Fruit fly (Drosophila melanogaster) whole organism, embryonic: Measurements from ENCODE around the gene CG14442.
A peak's percentile ranks its signal among the peaks of the same experiment; 100 is the strongest.

Source experiments
- Bdp1 ChIP-seq: fragments of 200-800 bp; sonication (Bioruptor generic); optimal IDR thresholded peaks from 3 replicates; lab custom pipeline; 2016; ENCODE audit warnings: missing biosample characterization, missing genetic modification characterization
- CG10274 ChIP-seq: fragments of 200-800 bp; sonication (Bioruptor generic); optimal IDR thresholded peaks from 3 replicates; lab custom pipeline; 2017; ENCODE audit warnings: missing biosample characterization, mild to moderate bottlenecking, missing genetic modification characterization
- CG10462 ChIP-seq: fragments of 200-800 bp; sonication (Bioruptor generic); optimal IDR thresholded peaks from 2 replicates; lab custom pipeline; 2016; ENCODE audit warnings: missing biosample characterization, missing genetic modification characterization
- CG10979 ChIP-seq: fragments of 200-800 bp; sonication (Bioruptor generic); optimal IDR thresholded peaks from 2 replicates; lab custom pipeline; 2018; ENCODE audit warnings: missing biosample characterization, mild to moderate bottlenecking, missing genetic modification characterization, moderate library complexity
- CG11093 ChIP-seq: fragments of 200-800 bp; sonication (Bioruptor generic); IDR thresholded peaks from 3 replicates; pipeline ENCODE4 v1.3.6; 2022; ENCODE audit warnings: missing biosample characterization, missing genetic modification characterization
- CG11247 ChIP-seq: fragments of 200-800 bp; sonication (Bioruptor generic); IDR thresholded peaks from 2 replicates; pipeline ENCODE4 v1.3.6; 2022; ENCODE audit warnings: missing biosample characterization, missing genetic modification characterization
- CG12769 ChIP-seq: fragments of 200-800 bp; sonication (Bioruptor generic); optimal IDR thresholded peaks from 2 replicates; lab custom pipeline; 2019; ENCODE audit warnings: missing biosample characterization, mild to moderate bottlenecking, missing genetic modification characterization, moderate library complexity
- CG13775 ChIP-seq: fragments of 200-800 bp; sonication (Bioruptor generic); optimal IDR thresholded peaks from 3 replicates; lab custom pipeline; 2017; ENCODE audit warnings: missing biosample characterization, mild to moderate bottlenecking, missing genetic modification characterization
- CG14441 ChIP-seq: fragments of 200-800 bp; sonication (Bioruptor generic); IDR thresholded peaks from 2 replicates; pipeline ENCODE4 v1.3.6; 2022; ENCODE audit warnings: missing biosample characterization, missing genetic modification characterization
- CG1647 ChIP-seq: fragments of 200-800 bp; sonication (Bioruptor generic); optimal IDR thresholded peaks from 3 replicates; lab custom pipeline; 2016; ENCODE audit warnings: missing biosample characterization, missing genetic modification characterization
- CG16813 ChIP-seq: fragments of 200-800 bp; sonication (Bioruptor generic); IDR thresholded peaks from 3 replicates; pipeline ENCODE4 v1.3.6; 2022; ENCODE audit warnings: missing biosample characterization, missing genetic modification characterization; ENCODE audit not compliant: partially characterized antibody
- CG17361 ChIP-seq: fragments of 200-800 bp; sonication (Bioruptor generic); IDR thresholded peaks from 3 replicates; pipeline ENCODE4 v1.3.6; 2022; ENCODE audit warnings: missing biosample characterization, missing genetic modification characterization
- CG17829 ChIP-seq: fragments of 200-800 bp; optimal IDR thresholded peaks from 2 replicates; lab custom pipeline; 2019; ENCODE audit warnings: missing biosample characterization, mild to moderate bottlenecking, missing genetic modification characterization, moderate library complexity
- CG18764 ChIP-seq: fragments of 200-800 bp; sonication (Bioruptor generic); optimal IDR thresholded peaks from 3 replicates; lab custom pipeline; 2016; ENCODE audit warnings: missing biosample characterization, missing genetic modification characterization
- CG32767 ChIP-seq: fragments of 200-800 bp; sonication (Bioruptor generic); IDR thresholded peaks from 2 replicates; pipeline ENCODE4 v1.3.6; 2022; ENCODE audit warnings: missing biosample characterization, missing genetic modification characterization
- CG34224 ChIP-seq: fragments of 200-800 bp; sonication (Bioruptor generic); IDR thresholded peaks from 3 replicates; pipeline ENCODE4 v1.3.6; 2022; ENCODE audit warnings: missing biosample characterization, missing genetic modification characterization; ENCODE audit not compliant: partially characterized antibody
- CG6683 ChIP-seq: fragments of 200-800 bp; sonication (Bioruptor generic); optimal IDR thresholded peaks from 2 replicates; lab custom pipeline; 2017; ENCODE audit warnings: missing biosample characterization, mild to moderate bottlenecking, missing genetic modification characterization, missing genetic modification reagents
- CG8089 ChIP-seq: fragments of 200-800 bp; sonication (Bioruptor generic); optimal IDR thresholded peaks from 3 replicates; lab custom pipeline; 2016; ENCODE audit warnings: missing biosample characterization, missing genetic modification characterization
- CG8765 ChIP-seq: fragments of 200-800 bp; sonication (Bioruptor generic); IDR thresholded peaks from 2 replicates; pipeline ENCODE4 v1.3.6; 2022; ENCODE audit warnings: missing biosample characterization, missing genetic modification characterization
- CG9609 ChIP-seq: fragments of 200-800 bp; sonication (Bioruptor generic); optimal IDR thresholded peaks from 3 replicates; lab custom pipeline; 2016; ENCODE audit warnings: missing biosample characterization, missing genetic modification characterization
- Chrac-16 ChIP-seq: fragments of 200-800 bp; sonication (Bioruptor generic); optimal IDR thresholded peaks from 3 replicates; lab custom pipeline; 2016; ENCODE audit warnings: missing biosample characterization, missing genetic modification characterization
- CkIIα-i1 ChIP-seq: fragments of 200-800 bp; sonication (Bioruptor generic); IDR thresholded peaks from 2 replicates; pipeline ENCODE4 v1.3.6; 2022; ENCODE audit warnings: missing biosample characterization, missing genetic modification characterization
- Fer1 ChIP-seq: fragments of 200-800 bp; sonication (Bioruptor generic); optimal IDR thresholded peaks from 2 replicates; lab custom pipeline; 2017; ENCODE audit warnings: missing biosample characterization, mild to moderate bottlenecking, missing genetic modification characterization
- Gug ChIP-seq: fragments of 200-800 bp; sonication (Bioruptor generic); IDR thresholded peaks from 4 replicates; pipeline ENCODE4 v1.3.6; 2022; ENCODE audit warnings: missing biosample characterization, missing genetic modification characterization
- HLH3B ChIP-seq: fragments of 200-800 bp; sonication (Bioruptor generic); IDR thresholded peaks from 2 replicates; pipeline ENCODE4 v1.3.6; 2022; ENCODE audit warnings: missing biosample characterization, missing genetic modification characterization
- Hey ChIP-seq: fragments of 200-800 bp; sonication (Bioruptor generic); optimal IDR thresholded peaks from 3 replicates; lab custom pipeline; 2018; ENCODE audit warnings: missing biosample characterization, mild to moderate bottlenecking, missing genetic modification characterization
- Mrtf ChIP-seq: fragments of 200-800 bp; sonication (Bioruptor generic); IDR thresholded peaks from 3 replicates; pipeline ENCODE4 v1.3.6; 2022; ENCODE audit warnings: missing biosample characterization, missing genetic modification characterization
- Myb ChIP-seq: fragments of 200-800 bp; sonication (Bioruptor generic); optimal IDR thresholded peaks from 2 replicates; lab custom pipeline; 2016; ENCODE audit warnings: missing biosample characterization, missing genetic modification characterization
- Nf-YA ChIP-seq: fragments of 200-800 bp; sonication (Bioruptor generic); IDR thresholded peaks from 2 replicates; pipeline ENCODE4 v1.3.6; 2022; ENCODE audit warnings: missing biosample characterization, missing genetic modification characterization
- Oli ChIP-seq: fragments of 200-800 bp; sonication (Bioruptor generic); optimal IDR thresholded peaks from 2 replicates; lab custom pipeline; 2018; ENCODE audit warnings: missing biosample characterization, mild to moderate bottlenecking, missing genetic modification characterization, moderate library complexity
- PHDP ChIP-seq: fragments of 200-800 bp; sonication (Bioruptor generic); optimal IDR thresholded peaks from 3 replicates; lab custom pipeline; 2018; ENCODE audit warnings: missing biosample characterization, mild to moderate bottlenecking, missing genetic modification characterization, moderate library complexity
- Poxn ChIP-seq: fragments of 200-800 bp; sonication (Bioruptor generic); IDR thresholded peaks from 2 replicates; pipeline ENCODE4 v1.3.6; 2022; ENCODE audit warnings: missing biosample characterization, missing genetic modification characterization
- Scr ChIP-seq: fragments of 200-800 bp; sonication (Bioruptor generic); IDR thresholded peaks from 2 replicates; pipeline ENCODE4 v1.3.6; 2022; ENCODE audit warnings: missing biosample characterization, missing genetic modification characterization; ENCODE audit not compliant: partially characterized antibody
- Sox100B ChIP-seq: fragments of 200-800 bp; sonication (Bioruptor generic); optimal IDR thresholded peaks from 3 replicates; lab custom pipeline; 2018; ENCODE audit warnings: missing biosample characterization, mild to moderate bottlenecking, missing genetic modification characterization
- Vsx1 ChIP-seq: fragments of 200-800 bp; sonication (Bioruptor generic); optimal IDR thresholded peaks from 2 replicates; lab custom pipeline; 2017; ENCODE audit warnings: missing biosample characterization, mild to moderate bottlenecking, missing genetic modification characterization, missing genetic modification reagents
- Xbp1 ChIP-seq: fragments of 200-800 bp; sonication (Bioruptor generic); optimal IDR thresholded peaks from 3 replicates; lab custom pipeline; 2016; ENCODE audit warnings: missing biosample characterization, mild to moderate bottlenecking, missing genetic modification characterization
- Xrp1 ChIP-seq: fragments of 200-800 bp; sonication (Bioruptor generic); IDR thresholded peaks from 2 replicates; pipeline ENCODE4 v1.3.6; 2022; ENCODE audit warnings: missing biosample characterization, missing genetic modification characterization
- YL-1 ChIP-seq: fragments of 200-800 bp; sonication (Bioruptor generic); optimal IDR thresholded peaks from 3 replicates; lab custom pipeline; 2017; ENCODE audit warnings: missing biosample characterization, mild to moderate bottlenecking, missing genetic modification characterization
- cato ChIP-seq: fragments of 200-800 bp; sonication (Bioruptor generic); optimal IDR thresholded peaks from 2 replicates; lab custom pipeline; 2016; ENCODE audit warnings: missing biosample characterization, missing genetic modification characterization, borderline replicate concordance
- crc ChIP-seq: fragments of 200-800 bp; sonication (Bioruptor generic); optimal IDR thresholded peaks from 2 replicates; lab custom pipeline; 2016; ENCODE audit warnings: missing biosample characterization, missing genetic modification characterization
- fd64A ChIP-seq: fragments of 200-800 bp; sonication (Bioruptor generic); optimal IDR thresholded peaks from 3 replicates; lab custom pipeline; 2018; ENCODE audit warnings: missing biosample characterization, mild to moderate bottlenecking, missing genetic modification characterization
- fu2 ChIP-seq: fragments of 200-800 bp; sonication (Bioruptor generic); optimal IDR thresholded peaks from 2 replicates; lab custom pipeline; 2016; ENCODE audit warnings: missing biosample characterization, missing genetic modification characterization
- gro ChIP-seq: fragments of 200-800 bp; sonication (Bioruptor generic); optimal IDR thresholded peaks from 2 replicates; lab custom pipeline; 2016; ENCODE audit warnings: missing biosample characterization, missing genetic modification characterization
- ind ChIP-seq: fragments of 200-800 bp; sonication (Bioruptor generic); optimal IDR thresholded peaks from 3 replicates; lab custom pipeline; 2016; ENCODE audit warnings: missing biosample characterization, missing genetic modification characterization
- kah ChIP-seq: fragments of 200-800 bp; sonication (Bioruptor generic); optimal IDR thresholded peaks from 2 replicates; lab custom pipeline; 2018; ENCODE audit warnings: missing biosample characterization, mild to moderate bottlenecking, missing genetic modification characterization
- pzg ChIP-seq: fragments of 200-800 bp; sonication (Bioruptor generic); optimal IDR thresholded peaks from 3 replicates; lab custom pipeline; 2018; ENCODE audit warnings: missing biosample characterization, mild to moderate bottlenecking, missing genetic modification characterization, moderate library complexity
- run ChIP-seq: fragments of 200-800 bp; sonication (Bioruptor generic); optimal IDR thresholded peaks from 3 replicates; lab custom pipeline; 2018; ENCODE audit warnings: missing biosample characterization, mild to moderate bottlenecking, missing genetic modification characterization
- sens ChIP-seq: fragments of 200-800 bp; sonication (Bioruptor generic); peaks from one replicate; lab custom pipeline; 2016; ENCODE audit warnings: missing biosample characterization, missing genetic modification characterization
- sim ChIP-seq: fragments of 200-800 bp; sonication (Bioruptor generic); IDR thresholded peaks from 2 replicates; pipeline ENCODE4 v1.3.6; 2022; ENCODE audit warnings: missing biosample characterization, missing genetic modification characterization
- sob ChIP-seq: fragments of 200-800 bp; sonication (Bioruptor generic); IDR thresholded peaks from 2 replicates; pipeline ENCODE4 v1.3.6; 2022; ENCODE audit warnings: missing biosample characterization, missing genetic modification characterization
- tna ChIP-seq: fragments of 200-800 bp; sonication (Bioruptor generic); IDR thresholded peaks from 2 replicates; pipeline ENCODE4 v1.3.6; 2022; ENCODE audit warnings: missing biosample characterization, missing genetic modification characterization; ENCODE audit not compliant: partially characterized antibody
- z ChIP-seq: fragments of 200-800 bp; sonication (Bioruptor generic); IDR thresholded peaks from 3 replicates; pipeline ENCODE4 v1.3.6; 2022; ENCODE audit warnings: missing biosample characterization, missing genetic modification characterization
- zen ChIP-seq: fragments of 200-800 bp; sonication (Bioruptor generic); optimal IDR thresholded peaks from 3 replicates; lab custom pipeline; 2018; ENCODE audit warnings: missing biosample characterization, mild to moderate bottlenecking, missing genetic modification characterization, moderate library complexity

The CG14442 gene

dm6 chrX:6661392-6661837 is 33.4 kb downstream of the CG14442 start, which contains the start of the genes CG3224 and Ctr1A (continued):
- TF ChIP-seq PHDP (tag; lab: Kevin White, UChicago), result no peak
- no peak for TF ChIP-seq fd64A (GFP tag; lab: Kevin White, UChicago)
- no peak for TF ChIP-seq Nf-YA
- TF ChIP-seq CG11093 (GFP tag; lab: Robert Waterston, UW), result no peak
- no peak for TF ChIP-seq CG10462 (GFP tag; lab: Kevin White, UChicago)
- TF ChIP-seq sens, result peak; percentile 32
- TF ChIP-seq CG8089 (GFP tag; lab: Kevin White, UChicago), result no peak
- no peak for TF ChIP-seq CG18764
- TF ChIP-seq CG14441 (GFP tag; lab: Robert Waterston, UW), result no peak
- TF ChIP-seq sob, result no peak
- no peak for TF ChIP-seq Xrp1 (GFP tag; lab: Robert Waterston, UW)
- TF ChIP-seq kah (GFP tag; lab: Kevin White, UChicago), result no peak
- no peak for TF ChIP-seq z (GFP tag; lab: Robert Waterston, UW)
- peak; percentile 64 for TF ChIP-seq YL-1 (GFP tag; lab: Kevin White, UChicago)
- no peak for TF ChIP-seq CG13775 (GFP tag; lab: Kevin White, UChicago)
- TF ChIP-seq Oli (tag; lab: Kevin White, UChicago), result no peak
- TF ChIP-seq Myb (GFP tag; lab: Kevin White, UChicago), result no peak
- no peak for TF ChIP-seq Chrac-16
- no peak for TF ChIP-seq Bdp1 (GFP tag; lab: Kevin White, UChicago)
- no peak for TF ChIP-seq Gug (GFP tag; lab: Robert Waterston, UW)
- peak; percentile 45 for TF ChIP-seq Scr (GFP tag; lab: Robert Waterston, UW)
- TF ChIP-seq CG16813 (GFP tag; lab: Robert Waterston, UW), result no peak
- no peak for TF ChIP-seq crc (GFP tag; lab: Kevin White, UChicago)
- TF ChIP-seq CG10274 (GFP tag; lab: Kevin White, UChicago), result no peak
- no peak for TF ChIP-seq fu2 (GFP tag; lab: Kevin White, UChicago)
- no peak for TF ChIP-seq cato (GFP tag; lab: Kevin White, UChicago)
- no peak for TF ChIP-seq CG12769 (tag; lab: Kevin White, UChicago)
- no peak for TF ChIP-seq CG9609 (GFP tag; lab: Kevin White, UChicago)
- no peak for TF ChIP-seq sim (GFP tag; lab: Robert Waterston, UW)
- no peak for TF ChIP-seq CG1647 (GFP tag; lab: Kevin White, UChicago)
- TF ChIP-seq CkIIα-i1 (GFP tag; lab: Robert Waterston, UW), result no peak
- no peak for TF ChIP-seq CG32767 (GFP tag; lab: Robert Waterston, UW)
- no peak for TF ChIP-seq Xbp1
- TF ChIP-seq Vsx1 (GFP tag; lab: Kevin White, UChicago), result no peak
- no peak for TF ChIP-seq HLH3B
- TF ChIP-seq CG10979 (tag; lab: Kevin White, UChicago), result no peak
- TF ChIP-seq Hey (tag; lab: Kevin White, UChicago), result no peak
- TF ChIP-seq CG6683 (GFP tag; lab: Kevin White, UChicago), result no peak
- no peak for TF ChIP-seq Fer1 (GFP tag; lab: Kevin White, UChicago)
- TF ChIP-seq tna (GFP tag; lab: Robert Waterston, UW), result no peak
- peak; percentile 21; the same call in 1 of the 3 replicates for TF ChIP-seq CG17361
- TF ChIP-seq gro, result no peak
- no peak for TF ChIP-seq ind (GFP tag; lab: Kevin White, UChicago)
- no peak for TF ChIP-seq CG11247
- TF ChIP-seq zen (tag; lab: Kevin White, UChicago), result peak; percentile 22
- TF ChIP-seq run, result no peak
- TF ChIP-seq Poxn (GFP tag; lab: Robert Waterston, UW), result no peak
- peak; percentile 59 for TF ChIP-seq pzg (GFP tag; lab: Kevin White, UChicago)
- TF ChIP-seq CG34224 (GFP tag; lab: Robert Waterston, UW), result no peak
- no peak for TF ChIP-seq Sox100B (GFP tag; lab: Kevin White, UChicago)
- no peak for TF ChIP-seq CG8765 (GFP tag; lab: Robert Waterston, UW)
- TF ChIP-seq Mrtf (GFP tag; lab: Robert Waterston, UW), result no peak
- TF ChIP-seq CG17829 (tag; lab: Kevin White, UChicago), result no peak
